Worm (Caenorhabditis elegans): ENCODE measurements around the gene ora-1.
A peak's percentile ranks its signal among the peaks of the same experiment; 100 is the strongest.

Gene ora-1

ce11 chrIV:8006161-8006560, 28.5 kb downstream of the ora-1 start:
- no peak for TF ChIP-seq T23F11.4 (GFP tag; optimal IDR thresholded peaks at IDR 0.05)

- TF ChIP-seq unc-55 (GFP tag; optimal IDR thresholded peaks at IDR 0.05) (no peak), ref-2 (tag; optimal IDR thresholded peaks at IDR 0.05) (no peak), ceh-34 (tag; optimal IDR thresholded peaks at IDR 0.05) (no peak), ceh-19 (GFP tag; optimal IDR thresholded peaks at IDR 0.05) (no peak), mec-3 (tag; optimal IDR thresholded peaks at IDR 0.05; ENCODE audit: borderline replicate concordance) (no peak), hlh-15 (tag; optimal IDR thresholded peaks at IDR 0.05) (no peak), ceh-48 (tag; optimal IDR thresholded peaks at IDR 0.05) (no peak)
Measured at ce11 chrIV:8007549-8007948, 29.9 kb downstream of the ora-1 start.

ce11 chrIV:8008137-8008536, 30.4 kb downstream of the ora-1 start:
- TF ChIP-seq ceh-14 (tag; optimal IDR thresholded peaks at IDR 0.05) = no peak
- TF ChIP-seq zip-5 (tag; optimal IDR thresholded peaks at IDR 0.05) = no peak
- peak; percentile 20 for TF ChIP-seq nfya-1 (tag; optimal IDR thresholded peaks at IDR 0.05)
- peak; percentile 23 for TF ChIP-seq ceh-31 (tag; optimal IDR thresholded peaks at IDR 0.05)
- no peak for TF ChIP-seq nhr-232 (tag; optimal IDR thresholded peaks at IDR 0.05)
- TF ChIP-seq ceh-34 (tag; optimal IDR thresholded peaks at IDR 0.05) = peak; percentile 62
- TF ChIP-seq eyg-1 (tag; optimal IDR thresholded peaks at IDR 0.05) = no peak
- no peak for TF ChIP-seq npax-4 (tag; optimal IDR thresholded peaks at IDR 0.05)

- TF ChIP-seq pha-2 (tag; optimal IDR thresholded peaks at IDR 0.05) = no peak
- TF ChIP-seq hlh-8 (tag; optimal IDR thresholded peaks at IDR 0.05) = no peak
- no peak for TF ChIP-seq ets-4 (tag; optimal IDR thresholded peaks at IDR 0.05)
- TF ChIP-seq hlh-15 (tag; optimal IDR thresholded peaks at IDR 0.05) = no peak
- no peak for TF ChIP-seq sox-2 (GFP tag; IDR thresholded peaks at IDR 0.05)
- no peak for TF ChIP-seq nhr-232 (tag; optimal IDR thresholded peaks at IDR 0.05)
- TF ChIP-seq lim-6 (tag; optimal IDR thresholded peaks at IDR 0.05) = no peak
- TF ChIP-seq tbx-2 (tag; optimal IDR thresholded peaks at IDR 0.05) = no peak
- no peak for TF ChIP-seq fkh-10 (GFP tag; optimal IDR thresholded peaks at IDR 0.05)
- TF ChIP-seq dve-1 (tag; optimal IDR thresholded peaks at IDR 0.05) = no peak
- no peak for TF ChIP-seq syd-9 (tag; optimal IDR thresholded peaks at IDR 0.05)
- TF ChIP-seq dmd-4 (tag; optimal IDR thresholded peaks at IDR 0.05; ENCODE audit: borderline replicate concordance) = no peak
- no peak for TF ChIP-seq ceh-19 (GFP tag; optimal IDR thresholded peaks at IDR 0.05)
- no peak for TF ChIP-seq gmeb-2 (tag; optimal IDR thresholded peaks at IDR 0.05)
- TF ChIP-seq ceh-18 (tag; optimal IDR thresholded peaks at IDR 0.05) = no peak
- no peak for TF ChIP-seq C38D4.7 (GFP tag; optimal IDR thresholded peaks at IDR 0.05)
- TF ChIP-seq madf-2 (tag; optimal IDR thresholded peaks at IDR 0.05) = no peak
- no peak for TF ChIP-seq ceh-34 (tag; optimal IDR thresholded peaks at IDR 0.05)
Measured at ce11 chrIV:8009374-8009773, 31.7 kb downstream of the ora-1 start.

- TF ChIP-seq che-1 (tag; optimal IDR thresholded peaks at IDR 0.05) (no peak), nfya-1 (tag; optimal IDR thresholded peaks at IDR 0.05) (no peak), ceh-18 (tag; optimal IDR thresholded peaks at IDR 0.05) (no peak), ceh-14 (tag; optimal IDR thresholded peaks at IDR 0.05) (no peak), ceh-6 (GFP tag; optimal IDR thresholded peaks at IDR 0.05) (no peak)
Measured at ce11 chrIV:8010521-8010920, 32.8 kb downstream of the ora-1 start.

- no peak for TF ChIP-seq hlh-15 (tag; optimal IDR thresholded peaks at IDR 0.05)
- no peak for TF ChIP-seq ceh-18 (tag; optimal IDR thresholded peaks at IDR 0.05)
- TF ChIP-seq ets-4 (tag; optimal IDR thresholded peaks at IDR 0.05) = no peak
- TF ChIP-seq mec-3 (tag; optimal IDR thresholded peaks at IDR 0.05; ENCODE audit: borderline replicate concordance) = no peak
- no peak for TF ChIP-seq ceh-48 (tag; optimal IDR thresholded peaks at IDR 0.05)
- no peak for TF ChIP-seq C38D4.7 (GFP tag; optimal IDR thresholded peaks at IDR 0.05)
Measured at ce11 chrIV:8012330-8012729, 34.6 kb downstream of the ora-1 start, which contains the start of gene Y42H9B.3. Y42H9B.3 (minus strand) TSS chrIV:8012430.
